Worm (Caenorhabditis elegans): Measurements from ENCODE around the gene W06F12.3.

W06F12.3 gene

DNA sequence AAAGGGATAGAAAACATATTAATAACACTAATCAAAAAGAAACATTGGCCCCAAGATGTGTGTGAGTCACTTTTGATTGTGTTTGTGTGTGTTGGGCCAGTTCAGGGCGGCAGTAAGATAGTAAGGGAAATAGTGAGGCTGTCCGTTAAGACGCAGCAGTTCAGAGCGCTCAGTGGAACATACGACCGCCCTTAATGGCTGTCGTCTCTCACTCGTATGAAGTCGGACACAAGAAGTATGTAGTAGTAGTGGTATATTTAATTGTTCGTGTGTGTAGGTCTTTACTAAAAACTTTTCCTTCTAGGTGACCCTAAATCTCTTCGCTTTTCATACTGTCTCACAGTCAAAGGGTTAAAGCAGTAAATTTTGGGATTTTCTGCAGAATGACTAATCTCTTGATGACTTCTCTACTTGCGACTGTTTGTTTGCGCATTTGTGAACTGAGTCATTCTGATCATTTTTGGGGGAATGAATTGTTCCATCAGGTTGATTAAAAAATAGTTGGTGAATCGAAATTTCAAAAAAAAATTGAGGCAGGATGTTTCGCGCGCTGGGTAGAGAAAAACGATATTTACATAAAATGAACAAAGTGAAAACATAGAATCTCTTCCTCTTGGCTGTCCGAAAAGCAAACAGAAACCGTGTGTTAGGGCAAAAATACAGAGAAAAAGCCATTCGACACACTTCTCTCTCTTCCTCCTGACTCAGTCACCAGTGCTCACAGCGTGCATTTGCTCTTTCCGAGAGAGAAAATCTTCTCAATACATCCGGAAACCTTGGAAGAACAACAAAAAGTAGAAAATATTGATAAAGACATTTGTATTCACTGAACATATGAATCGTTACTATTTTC is 28.7 kb downstream of the W06F12.3 start:
- TF ChIP-seq ceh-45 (GFP tag; IDR thresholded peaks at IDR 0.05) (no peak), pqm-1 (tag; optimal IDR thresholded peaks at IDR 0.05) (no peak), ceh-18 (tag; optimal IDR thresholded peaks at IDR 0.05) (no peak), pros-1 (tag; optimal IDR thresholded peaks at IDR 0.05) (no peak), hlh-30 (tag; optimal IDR thresholded peaks at IDR 0.05; ENCODE audit: insufficient read depth) (no peak), ets-4 (tag; optimal IDR thresholded peaks at IDR 0.05) (no peak), Y22D7AL.16 (tag; optimal IDR thresholded peaks at IDR 0.05) (no peak), hlh-8 (tag; optimal IDR thresholded peaks at IDR 0.05) (no peak)

DNA sequence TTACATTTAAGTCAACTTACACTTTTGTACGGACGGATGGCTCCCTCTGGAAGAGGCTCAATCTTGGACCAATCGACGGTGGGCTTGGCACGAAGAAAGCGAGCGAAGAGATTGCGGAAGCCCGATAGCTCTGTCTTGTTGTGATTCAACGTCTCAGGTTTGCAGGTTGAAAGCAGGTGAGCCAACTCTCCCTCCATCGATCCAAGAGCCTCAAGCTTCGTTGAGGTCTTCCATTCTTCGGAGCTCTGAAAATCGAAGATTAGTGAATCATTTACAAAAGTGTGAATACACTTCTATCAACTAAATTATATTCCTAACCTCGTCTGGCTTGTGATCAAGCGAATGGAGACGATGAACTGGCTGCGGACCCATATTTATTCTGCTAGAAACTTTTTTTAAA is 31.0 kb downstream of the W06F12.3 start:
- TF ChIP-seq ceh-9 (tag; optimal IDR thresholded peaks at IDR 0.05) (no peak), unc-3 (GFP tag; conservative IDR thresholded peaks at IDR 0.05) (no peak), unc-3 (tag; optimal IDR thresholded peaks at IDR 0.05) (no peak), ceh-24 (tag; optimal IDR thresholded peaks at IDR 0.05) (no peak), mec-3 (tag; optimal IDR thresholded peaks at IDR 0.05; ENCODE audit: borderline replicate concordance) (no peak), C08G9.2 (tag; optimal IDR thresholded peaks at IDR 0.05) (no peak), pros-1 (tag; optimal IDR thresholded peaks at IDR 0.05) (no peak)

DNA sequence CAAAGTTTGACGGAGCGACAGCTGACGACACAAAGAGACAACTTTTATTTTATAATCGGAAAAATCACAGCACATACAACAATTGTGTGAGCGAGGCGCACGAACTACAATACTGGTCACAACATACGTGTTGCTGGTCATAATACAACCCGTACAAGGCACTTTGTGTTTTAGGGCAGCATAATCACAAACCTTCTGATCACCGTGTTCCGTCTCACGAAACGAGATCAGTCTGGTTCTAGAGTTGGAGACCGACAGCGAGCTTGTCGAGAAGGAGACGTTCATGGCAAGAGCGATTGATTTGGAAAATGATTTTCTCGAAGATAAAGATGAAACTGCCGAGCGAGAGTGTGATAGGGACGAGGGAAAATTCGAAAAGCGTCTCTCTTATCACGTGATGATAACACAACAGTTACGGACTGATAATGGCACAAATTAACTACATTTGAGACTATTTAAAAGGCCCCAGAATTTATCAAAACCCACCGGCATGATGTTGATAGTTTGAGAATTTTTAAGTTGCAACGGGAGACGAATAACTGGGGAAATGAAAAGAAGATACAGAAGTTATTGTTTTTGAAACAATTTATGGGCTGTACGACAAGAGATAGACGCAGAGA is 32.0 kb downstream of the W06F12.3 start:
- TF ChIP-seq unc-55 (GFP tag; optimal IDR thresholded peaks at IDR 0.05) (peak; percentile 16), elt-2 (tag; optimal IDR thresholded peaks at IDR 0.05) (peak; percentile 95), sox-4 (tag; optimal IDR thresholded peaks at IDR 0.05) (no peak)

DNA sequence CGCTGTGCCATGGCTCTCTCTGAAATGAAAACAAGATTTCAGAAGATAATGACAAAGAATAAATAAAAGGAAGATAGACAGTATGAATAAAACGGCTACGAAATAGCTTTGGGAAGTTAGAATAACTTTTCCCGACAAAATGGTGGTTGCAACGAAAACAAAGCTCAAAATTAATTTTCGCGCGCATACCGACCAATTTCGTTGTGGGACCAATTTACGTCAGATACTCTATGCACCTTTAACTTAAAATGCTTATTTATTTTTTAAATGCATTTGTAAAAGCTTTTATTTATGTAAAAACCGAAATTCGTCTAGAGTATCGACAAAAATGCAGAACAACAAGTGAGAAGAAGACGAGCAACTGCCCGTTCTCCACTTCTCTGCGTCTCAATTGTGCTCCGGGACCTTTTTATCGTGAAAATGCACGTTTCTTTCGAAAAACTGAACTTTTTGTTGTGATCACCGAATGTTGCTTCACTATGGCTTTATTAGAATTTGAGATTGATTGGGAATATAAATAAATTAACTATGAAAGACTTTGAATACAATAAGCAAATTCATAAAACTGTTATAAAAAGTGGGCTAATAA is 33.3 kb downstream of the W06F12.3 start, which contains the start of gene rml-1:
rml-1 (minus strand) TSS at position 19 of the 589 bp plus-strand sequence.
- no peak for TF ChIP-seq gmeb-2 (tag; optimal IDR thresholded peaks at IDR 0.05)
- TF ChIP-seq tbx-7 (tag; optimal IDR thresholded peaks at IDR 0.05), result no peak
- TF ChIP-seq nfya-1 (tag; optimal IDR thresholded peaks at IDR 0.05), result no peak
- no peak for TF ChIP-seq Y22D7AL.16 (tag; optimal IDR thresholded peaks at IDR 0.05)
- TF ChIP-seq C38D4.7 (GFP tag; optimal IDR thresholded peaks at IDR 0.05), result no peak
- TF ChIP-seq ceh-22 (tag; optimal IDR thresholded peaks at IDR 0.05), result no peak
- TF ChIP-seq hlh-30 (tag; optimal IDR thresholded peaks at IDR 0.05; ENCODE audit: insufficient read depth), result no peak

DNA sequence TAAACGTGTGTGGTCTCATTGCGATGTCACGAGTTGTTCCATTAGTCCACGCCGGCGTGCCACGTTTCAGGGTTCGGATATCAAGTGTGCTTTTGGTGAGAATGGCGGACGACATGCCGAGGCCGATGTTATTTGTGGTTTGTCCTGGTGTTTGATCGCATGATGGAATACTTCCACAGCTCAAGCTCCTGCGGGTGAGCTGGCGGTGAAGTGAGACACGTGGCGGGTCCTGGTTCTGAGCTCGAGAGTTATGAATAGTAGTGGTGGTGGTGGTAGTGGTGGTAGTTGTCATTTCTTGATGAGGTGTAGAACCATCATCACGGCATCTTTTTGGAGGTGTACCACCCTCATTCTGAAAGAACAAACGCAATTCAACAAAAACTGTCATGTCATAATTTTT is 35.2 kb downstream of the W06F12.3 start:
- TF ChIP-seq pag-3 (tag; optimal IDR thresholded peaks at IDR 0.05; ENCODE audit: borderline replicate concordance) (no peak), unc-3 (GFP tag; conservative IDR thresholded peaks at IDR 0.05) (no peak), unc-3 (tag; optimal IDR thresholded peaks at IDR 0.05) (no peak), pqm-1 (tag; optimal IDR thresholded peaks at IDR 0.05) (no peak), che-1 (tag; optimal IDR thresholded peaks at IDR 0.05) (no peak), hlh-13 (GFP tag; optimal IDR thresholded peaks at IDR 0.05) (no peak), ceh-2 (tag; optimal IDR thresholded peaks at IDR 0.05) (no peak), ceh-24 (tag; optimal IDR thresholded peaks at IDR 0.05) (no peak), tbx-7 (tag; optimal IDR thresholded peaks at IDR 0.05) (no peak), ceh-9 (tag; optimal IDR thresholded peaks at IDR 0.05) (no peak), hlh-30 (tag; optimal IDR thresholded peaks at IDR 0.05; ENCODE audit: insufficient read depth) (no peak), sdc-2 (tag; optimal IDR thresholded peaks at IDR 0.05) (no peak), Y22D7AL.16 (tag; optimal IDR thresholded peaks at IDR 0.05) (no peak), hlh-8 (tag; optimal IDR thresholded peaks at IDR 0.05) (no peak), madf-2 (tag; optimal IDR thresholded peaks at IDR 0.05) (no peak), lim-6 (tag; optimal IDR thresholded peaks at IDR 0.05) (no peak), odd-2 (tag; optimal IDR thresholded peaks at IDR 0.05) (no peak), pat-9 (tag; optimal IDR thresholded peaks at IDR 0.05) (no peak), unc-86 (tag; optimal IDR thresholded peaks at IDR 0.05) (no peak), ceh-34 (tag; optimal IDR thresholded peaks at IDR 0.05) (no peak), ceh-18 (tag; optimal IDR thresholded peaks at IDR 0.05) (no peak)

Measured in whole organism, late embryonic.